Worm (Caenorhabditis elegans): ENCODE data around the gene C17H12.12.

C17H12.12 gene

DNA sequence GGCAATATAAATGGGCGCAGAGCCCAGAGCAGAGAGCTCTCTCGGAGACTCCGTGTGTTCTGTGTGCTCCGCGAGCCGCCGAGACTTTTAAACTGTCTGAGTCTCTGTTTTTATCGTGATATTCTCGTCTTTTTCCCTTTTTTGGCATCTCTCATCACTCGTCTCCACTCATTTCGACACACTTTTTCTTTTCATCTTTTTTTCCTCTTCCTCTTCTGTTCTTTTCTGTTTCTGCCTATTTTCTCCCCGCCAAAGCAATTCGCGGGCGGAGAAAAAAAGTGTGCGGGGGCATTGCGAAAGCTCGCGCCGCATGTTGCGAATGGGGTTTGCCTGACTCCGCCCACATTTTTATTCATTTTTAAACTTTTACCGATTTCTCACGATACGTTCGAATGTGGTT is 39.4 kb upstream of the C17H12.12 start (continued):
- TF ChIP-seq Y116A8C.19 (tag; optimal IDR thresholded peaks at IDR 0.05; ENCODE audit: borderline replicate concordance) (peak; percentile 3), jun-1 (tag; optimal IDR thresholded peaks at IDR 0.05) (peak; percentile 78), grh-1 (GFP tag; IDR thresholded peaks at IDR 0.05) (peak; percentile 41; the same call in 1 of the 2 replicates), ceh-82 (tag; optimal IDR thresholded peaks at IDR 0.05) (peak; percentile 76 to 89 (median 84)), zip-4 (GFP tag; optimal IDR thresholded peaks at IDR 0.05) (peak; percentile 68), egl-13 (tag; optimal IDR thresholded peaks at IDR 0.05) (peak; percentile 88), ceh-63 (GFP tag; optimal IDR thresholded peaks at IDR 0.05) (no peak), dpl-1 (GFP tag; optimal IDR thresholded peaks at IDR 0.05) (peak; percentile 71 to 82 (median 75)), aha-1 (tag; optimal IDR thresholded peaks at IDR 0.05) (peak; percentile 15), mep-1 (tag; optimal IDR thresholded peaks at IDR 0.05) (peak; percentile 90), hlh-17 (GFP tag; optimal IDR thresholded peaks at IDR 0.05; ENCODE audit: borderline replicate concordance) (no peak), nhr-12 (tag; optimal IDR thresholded peaks at IDR 0.05) (no peak), lin-14 (GFP tag; optimal IDR thresholded peaks at IDR 0.05) (peak; percentile 96), nhr-47 (tag; optimal IDR thresholded peaks at IDR 0.05) (peak; percentile 91), efl-3 (GFP tag; optimal IDR thresholded peaks at IDR 0.05) (no peak), mab-9 (GFP tag; IDR thresholded peaks at IDR 0.05) (peak; percentile 63), ztf-4 (tag; optimal IDR thresholded peaks at IDR 0.05) (peak; percentile 57), nhr-85 (tag) (peak; percentile 78), ceh-90 (tag; optimal IDR thresholded peaks at IDR 0.05) (peak; percentile 21), nhr-237 (tag; optimal IDR thresholded peaks at IDR 0.05) (peak; percentile 69), nhr-71 (tag; optimal IDR thresholded peaks at IDR 0.05) (peak; percentile 92), pag-3 (tag; optimal IDR thresholded peaks at IDR 0.05; ENCODE audit: borderline replicate concordance, insufficient read depth) (no peak), irx-1 (tag; optimal IDR thresholded peaks at IDR 0.05) (peak; percentile 78), nhr-20 (tag; optimal IDR thresholded peaks at IDR 0.05) (peak; percentile 88), sup-37 (GFP tag; optimal IDR thresholded peaks at IDR 0.05) (peak; percentile 29), sptf-1 (tag; optimal IDR thresholded peaks at IDR 0.05) (no peak), pqm-1 (tag; optimal IDR thresholded peaks at IDR 0.05) (peak; percentile 71), nhr-77 (tag; optimal IDR thresholded peaks at IDR 0.05) (peak; percentile 77), nhr-76 (tag; optimal IDR thresholded peaks at IDR 0.05) (no peak), mef-2 (tag; optimal IDR thresholded peaks at IDR 0.05) (peak; percentile 44), skn-1 (tag; optimal IDR thresholded peaks at IDR 0.05) (peak; percentile 95), dsc-1 (tag; optimal IDR thresholded peaks at IDR 0.05) (peak; percentile 62), ama-1 (optimal IDR thresholded peaks at IDR 0.05) (peak; percentile 37), nhr-28 (tag; optimal IDR thresholded peaks at IDR 0.05) (no peak), elt-2 (tag; optimal IDR thresholded peaks at IDR 0.05) (peak; percentile 73), rnt-1 (tag; optimal IDR thresholded peaks at IDR 0.05) (peak; percentile 87), unc-62 (GFP tag; optimal IDR thresholded peaks at IDR 0.05) (no peak)

DNA sequence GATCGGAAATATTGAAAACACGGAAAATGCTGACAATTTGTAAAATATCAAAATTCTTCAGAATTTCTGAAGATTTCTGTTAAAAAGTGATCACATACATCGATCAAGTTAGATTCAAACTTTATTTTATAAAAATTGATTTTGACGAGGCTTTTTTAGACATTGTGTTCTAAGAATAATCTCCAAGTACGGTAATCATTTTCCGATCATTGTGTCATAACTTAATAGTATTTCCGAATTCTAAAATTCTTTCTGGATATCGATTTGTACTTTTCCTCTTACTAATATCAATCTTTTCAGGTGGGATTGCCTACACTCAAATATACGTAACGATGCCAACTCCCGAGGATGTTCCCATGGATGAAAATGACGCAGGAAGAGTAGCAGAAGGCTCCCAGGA is 38.7 kb upstream of the C17H12.12 start, which contains the start of gene usp-4:
Gene usp-4, plus strand, starts transcription at position 301 of the 400 bp plus-strand sequence.
- TF ChIP-seq hlh-17 (GFP tag; optimal IDR thresholded peaks at IDR 0.05; ENCODE audit: borderline replicate concordance), result no peak
- TF ChIP-seq sptf-1 (tag; optimal IDR thresholded peaks at IDR 0.05), result no peak
- TF ChIP-seq vab-15 (tag; optimal IDR thresholded peaks at IDR 0.05), result no peak
- no peak for TF ChIP-seq lin-14 (GFP tag; optimal IDR thresholded peaks at IDR 0.05)
- TF ChIP-seq nhr-77 (tag; optimal IDR thresholded peaks at IDR 0.05), result no peak
- TF ChIP-seq zag-1 (tag; optimal IDR thresholded peaks at IDR 0.05), result no peak
- TF ChIP-seq efl-1 (optimal IDR thresholded peaks at IDR 0.05), result no peak
- no peak for TF ChIP-seq efl-1 (GFP tag; optimal IDR thresholded peaks at IDR 0.05 in 1 of 2)
- no peak for TF ChIP-seq alr-1 (tag; optimal IDR thresholded peaks at IDR 0.05; ENCODE audit: borderline replicate concordance)
- TF ChIP-seq lsy-2 (tag; optimal IDR thresholded peaks at IDR 0.05), result no peak
- TF ChIP-seq fkh-4 (tag; optimal IDR thresholded peaks at IDR 0.05; ENCODE audit: borderline replicate concordance), result no peak
- TF ChIP-seq elt-2 (tag; optimal IDR thresholded peaks at IDR 0.05), result no peak
- TF ChIP-seq C16A3.4 (tag; optimal IDR thresholded peaks at IDR 0.05), result no peak
- no peak for TF ChIP-seq nhr-237 (tag; optimal IDR thresholded peaks at IDR 0.05)
- TF ChIP-seq unc-98 (GFP tag; IDR thresholded peaks at IDR 0.05), result no peak
- TF ChIP-seq fkh-10 (GFP tag; optimal IDR thresholded peaks at IDR 0.05), result no peak
- no peak for TF ChIP-seq nhr-85 (tag)
- no peak for TF ChIP-seq tlp-1 (tag; optimal IDR thresholded peaks at IDR 0.05)
- TF ChIP-seq ceh-82 (tag; optimal IDR thresholded peaks at IDR 0.05), result no peak

All from whole organism, L1 larva.